Fruit fly (Drosophila melanogaster): Measurements from ENCODE around the gene mus304.

- TF ChIP-seq Mnt (GFP tag; optimal IDR thresholded peaks at IDR 0.05) (no peak), CG7101 (tag; optimal IDR thresholded peaks at IDR 0.05) (no peak), CG11617 (GFP tag; optimal IDR thresholded peaks at IDR 0.05) (no peak), ovo (GFP tag; optimal IDR thresholded peaks at IDR 0.05) (no peak), Crg-1 (GFP tag; optimal IDR thresholded peaks at IDR 0.05) (no peak), kay (GFP tag; ENCODE audit: borderline replicate concordance) (no peak), CG7045 (GFP tag; optimal IDR thresholded peaks at IDR 0.05) (no peak), CG33017 (tag; optimal IDR thresholded peaks at IDR 0.05) (no peak)
These were observed 30.5 kb upstream of the mus304 start for dm6 chr3L:18079123-18079522.
